Worm (Caenorhabditis elegans): ENCODE measurements around the gene srw-119.
"Not testable (repeated sequence)": the region's sequence is repeated elsewhere in the genome, so short reads cannot be mapped to it uniquely, and the experiment has no call there.

Gene srw-119

DNA sequence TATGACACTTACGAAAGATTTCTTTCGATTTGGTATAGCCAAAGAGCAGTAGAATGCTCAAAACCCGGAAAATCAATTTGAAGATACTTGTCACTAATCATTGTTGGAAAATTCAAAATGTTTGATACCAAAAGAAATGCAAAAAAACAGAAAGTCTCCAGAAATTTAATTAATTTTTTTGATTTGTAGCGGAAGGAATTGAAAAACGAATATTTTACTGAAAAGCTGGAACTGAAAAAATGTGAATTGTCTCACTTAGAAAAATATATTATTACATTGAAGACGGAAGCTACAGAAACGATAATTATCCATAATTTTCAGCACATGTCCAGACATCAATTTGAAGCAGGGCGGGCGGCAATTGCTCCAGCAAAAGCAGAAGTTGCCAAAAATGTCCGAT, 36.7 kb downstream of the srw-119 start, which contains the start of gene srw-138:
TSS of gene srw-138 (minus strand) at position 101 of the 400 bp plus-strand sequence.
- TF ChIP-seq snu-23 (GFP tag; optimal IDR thresholded peaks at IDR 0.05) = no peak
- TF ChIP-seq mef-2 (tag; optimal IDR thresholded peaks at IDR 0.05) = no peak
- no peak for TF ChIP-seq efl-3 (GFP tag; optimal IDR thresholded peaks at IDR 0.05)
- TF ChIP-seq dpl-1 (GFP tag; optimal IDR thresholded peaks at IDR 0.05) = no peak
- TF ChIP-seq mab-9 (GFP tag; IDR thresholded peaks at IDR 0.05) = no peak
- no peak for TF ChIP-seq nhr-28 (tag; optimal IDR thresholded peaks at IDR 0.05)
- TF ChIP-seq nhr-12 (tag; optimal IDR thresholded peaks at IDR 0.05) = no peak
- no peak for TF ChIP-seq lir-3 (tag; optimal IDR thresholded peaks at IDR 0.05; ENCODE audit: poor library complexity)

DNA sequence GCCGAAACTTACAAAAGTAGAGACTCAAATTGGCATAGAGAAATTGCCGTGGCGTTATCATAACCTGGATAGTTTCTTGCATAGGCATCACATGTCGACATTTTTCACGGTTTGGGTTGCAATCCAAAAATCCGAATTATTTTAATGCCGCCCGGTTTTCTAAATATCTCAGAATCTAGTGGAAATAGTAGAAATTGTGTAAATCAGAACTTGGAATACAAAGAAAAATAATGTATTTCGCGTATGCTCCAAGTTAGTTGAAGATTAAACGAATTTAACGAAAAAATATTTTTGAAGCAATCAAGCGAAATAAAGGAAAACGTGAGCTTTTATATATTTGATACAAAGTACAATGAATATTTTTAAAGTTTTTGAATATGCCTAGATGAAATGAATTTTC, 38.7 kb downstream of the srw-119 start, which contains the start of gene srw-144:
TSS of gene srw-144 (minus strand) at position 101 of the 400 bp plus-strand sequence.
- TF ChIP-seq snpc-4 (tag; optimal IDR thresholded peaks at IDR 0.05) (no peak), efl-1 (optimal IDR thresholded peaks at IDR 0.05) (no peak), efl-1 (GFP tag; optimal IDR thresholded peaks at IDR 0.05 in 1 of 2) (peak in 1 of 2 experiments; percentile 5)

DNA sequence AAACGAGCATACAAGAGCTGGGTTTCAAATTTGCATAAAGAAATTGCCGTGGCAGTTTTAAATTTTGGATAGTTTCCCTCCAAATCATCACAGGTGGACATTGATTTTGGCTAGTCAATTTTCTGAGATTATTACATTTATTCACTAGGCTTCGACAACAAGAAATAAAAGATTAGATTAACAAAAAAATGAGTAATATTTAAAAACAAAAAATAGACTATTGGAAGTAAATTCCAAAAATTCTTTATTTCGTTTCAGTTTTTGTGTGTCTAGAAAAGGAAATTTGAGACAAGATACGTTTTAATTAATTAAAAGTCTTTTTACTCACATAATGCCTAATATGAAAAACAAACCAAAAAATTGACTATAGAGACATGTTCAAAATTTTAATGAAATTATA, 41.4 kb downstream of the srw-119 start, which contains the start of gene srw-142:
TSS of gene srw-142 (minus strand) at position 101 of the 400 bp plus-strand sequence.
- TF ChIP-seq lin-39 (tag; optimal IDR thresholded peaks at IDR 0.05) = no peak
- TF ChIP-seq C04F5.9 (tag; optimal IDR thresholded peaks at IDR 0.05) = no peak
- no peak for TF ChIP-seq unc-98 (GFP tag; IDR thresholded peaks at IDR 0.05)
- TF ChIP-seq hpl-2 (GFP tag; optimal IDR thresholded peaks at IDR 0.05) = no peak
- TF ChIP-seq lir-3 (tag; optimal IDR thresholded peaks at IDR 0.05; ENCODE audit: poor library complexity) = no peak
- TF ChIP-seq mef-2 (tag; optimal IDR thresholded peaks at IDR 0.05) = no peak
- TF ChIP-seq ets-5 (GFP tag; IDR thresholded peaks at IDR 0.05) = no peak
- no peak for TF ChIP-seq ceh-63 (GFP tag; optimal IDR thresholded peaks at IDR 0.05)

DNA sequence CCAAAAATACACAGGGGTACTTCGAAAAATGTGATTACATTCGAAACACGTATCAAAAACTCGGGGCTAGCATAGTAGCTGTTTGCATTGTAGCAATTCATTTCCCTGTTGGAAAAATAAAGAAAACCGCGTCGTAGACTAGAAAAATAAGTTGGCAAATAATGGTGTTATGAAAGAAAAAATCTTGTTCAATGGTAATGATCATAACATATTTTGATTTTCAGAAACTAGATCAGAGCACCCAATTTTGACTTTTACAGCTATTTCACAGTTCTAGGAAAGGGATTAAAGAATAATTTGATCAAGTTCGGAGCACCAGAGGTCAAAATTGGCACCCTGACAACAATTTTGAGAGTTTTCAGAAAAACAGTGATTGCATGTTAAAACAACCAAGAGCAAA, 44.3 kb downstream of the srw-119 start, which contains the start of gene srh-248:
TSS of gene srh-248 (minus strand) at position 101 of the 400 bp plus-strand sequence.
- not testable (repeated sequence) for TF ChIP-seq C16A3.4, aha-1, nhr-11 (tag; optimal IDR thresholded peaks at IDR 0.05)

DNA sequence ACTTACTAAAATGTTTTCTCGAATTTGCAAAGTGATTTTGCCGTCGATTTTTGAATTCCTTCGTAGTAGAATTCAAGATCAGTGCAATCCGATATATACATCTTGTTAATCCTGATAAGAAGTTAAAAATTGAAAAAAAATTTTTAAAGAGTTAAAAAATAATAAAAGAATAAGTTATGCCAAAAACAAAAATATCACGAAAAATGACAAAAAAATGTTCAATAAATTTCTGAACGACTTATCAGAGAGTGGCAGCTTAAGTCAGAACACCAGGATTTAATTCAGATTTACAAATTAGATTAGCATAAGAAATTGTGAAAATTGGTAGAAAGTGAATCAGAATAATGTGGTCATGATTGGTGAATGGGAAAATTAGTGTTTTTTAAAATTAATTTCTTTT, 47.5 kb downstream of the srw-119 start, which contains the start of gene srw-122:
TSS of gene srw-122 (minus strand) at position 101 of the 400 bp plus-strand sequence.
- TF ChIP-seq ets-5 (GFP tag; IDR thresholded peaks at IDR 0.05); nhr-76 (tag; optimal IDR thresholded peaks at IDR 0.05); C04F5.9 (tag; optimal IDR thresholded peaks at IDR 0.05): not testable (repeated sequence)
